Fruit fly (Drosophila melanogaster) S2 (cell line): Measurements from ENCODE around the gene EAChm.

Source experiments
- CG8478 ChIP-seq: fragments of >200 bp; optimal IDR thresholded peaks from 2 replicates; lab custom pipeline; 2018
- CTCF ChIP-seq, 2 experiments: fragments of >200 bp; optimal IDR thresholded peaks; 2 replicates each; lab custom pipeline; 2018

- TF ChIP-seq CTCF (optimal IDR thresholded peaks at IDR 0.05; lab: Kevin White, UChicago) (no peak), CG8478 (lab: Kevin White, UChicago) (no peak)
Measured at dm6 chr3L:15089083-15089704, 34.6 kb downstream of the EAChm start.
